Worm (Caenorhabditis elegans): ENCODE data around the gene set-3.

DNA sequence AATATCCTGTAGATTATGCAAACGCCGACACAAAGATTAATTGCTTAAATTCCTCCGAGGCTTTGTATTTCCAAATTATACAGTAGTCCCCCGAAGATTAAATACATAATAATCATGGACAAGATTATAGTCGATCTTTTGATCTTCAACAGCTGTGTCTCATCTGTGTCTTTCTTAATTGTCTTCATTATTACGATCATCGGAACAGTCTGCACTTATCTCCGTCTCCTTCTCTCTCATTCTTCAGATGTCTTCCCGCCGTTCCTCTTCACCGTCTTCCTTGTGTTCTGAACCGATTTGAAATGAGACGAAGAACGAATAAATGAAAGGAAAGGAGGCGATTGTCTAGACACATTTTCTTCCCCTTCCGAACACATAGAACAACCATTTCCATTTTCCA lies 33.3 kb downstream of the set-3 start:
- no peak for TF ChIP-seq T26A8.4 (GFP tag; IDR thresholded peaks at IDR 0.05)
- TF ChIP-seq lin-38 (GFP tag; IDR thresholded peaks at IDR 0.05): no peak
- no peak for TF ChIP-seq vab-7 (GFP tag; IDR thresholded peaks at IDR 0.05)
- no peak for TF ChIP-seq ces-1 (GFP tag; optimal IDR thresholded peaks at IDR 0.05)
- no peak for TF ChIP-seq duxl-1 (tag; optimal IDR thresholded peaks at IDR 0.05; ENCODE audit: poor library complexity)
- TF ChIP-seq ZK546.5 (tag; optimal IDR thresholded peaks at IDR 0.05): no peak
- no peak for TF ChIP-seq daf-12 (tag; optimal IDR thresholded peaks at IDR 0.05)
- no peak for TF ChIP-seq nhr-25 (tag; optimal IDR thresholded peaks at IDR 0.05; ENCODE audit: borderline replicate concordance, insufficient read depth)
- no peak for TF ChIP-seq hmg-1.1 (GFP tag; IDR thresholded peaks at IDR 0.05)
- TF ChIP-seq snpc-4 (tag; optimal IDR thresholded peaks at IDR 0.05): no peak
- TF ChIP-seq nhr-28 (tag; optimal IDR thresholded peaks at IDR 0.05): no peak
